Fruit fly (Drosophila melanogaster) S2 (cell line): Measurements from ENCODE around the gene Fbw5.

ENCODE experiments used
- CG8478 ChIP-seq: fragments of >200 bp; optimal IDR thresholded peaks from 2 replicates; lab custom pipeline; 2018
- CTCF ChIP-seq, 2 experiments: fragments of >200 bp; optimal IDR thresholded peaks; 2 replicates each; lab custom pipeline; 2018

Fbw5 gene

DNA sequence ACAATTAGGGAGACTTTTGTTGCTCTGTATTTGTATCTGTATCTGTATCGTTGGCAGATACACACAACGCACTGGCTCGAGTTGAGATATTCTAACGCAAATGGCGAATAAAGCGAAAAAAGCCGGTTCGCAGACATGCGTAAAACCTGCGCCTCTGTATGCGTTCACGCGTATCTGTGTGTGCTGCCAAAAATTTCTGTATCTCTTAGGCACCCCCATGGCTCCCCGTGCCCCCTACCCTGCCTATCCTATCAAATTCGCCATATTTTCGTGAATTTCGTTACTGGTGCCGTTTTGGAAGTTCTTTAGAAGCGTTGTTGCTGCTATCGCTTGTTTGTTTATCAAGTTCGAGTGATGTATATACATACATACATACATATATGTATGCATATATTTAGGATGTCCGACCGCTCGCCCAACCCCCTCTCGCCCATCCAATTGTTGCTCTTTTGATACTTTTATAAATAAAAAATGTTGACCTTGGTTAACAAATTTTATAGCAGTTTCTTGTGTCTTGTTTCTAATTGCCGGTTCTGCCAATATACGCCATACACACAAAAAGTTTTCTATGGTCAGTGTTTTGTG lies 20.1 kb upstream of the Fbw5 start:
- TF ChIP-seq CTCF (optimal IDR thresholded peaks at IDR 0.05; lab: Kevin White, UChicago) (no peak), CG8478 (lab: Kevin White, UChicago) (no peak)

DNA sequence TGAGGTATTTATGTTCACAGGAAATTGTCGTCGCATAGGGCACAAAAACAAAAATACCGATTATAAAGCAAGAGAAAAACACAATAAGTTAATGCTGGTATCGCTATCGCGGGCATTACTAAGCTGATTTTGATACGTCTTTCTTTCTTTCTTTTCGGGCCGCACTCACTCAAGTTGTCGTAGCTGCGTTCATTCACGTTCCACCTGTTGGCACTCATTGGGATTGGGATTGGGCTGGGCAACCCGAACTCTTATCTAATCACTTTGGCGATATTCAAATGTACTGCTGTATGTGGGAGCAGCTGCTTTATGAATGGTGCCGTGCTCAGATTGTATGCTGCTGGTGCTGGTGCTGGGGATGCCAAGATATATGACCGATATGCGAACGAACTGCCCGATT lies 18.9 kb upstream of the Fbw5 start:
- TF ChIP-seq CG8478 (lab: Kevin White, UChicago) (no peak), CTCF (optimal IDR thresholded peaks at IDR 0.05; lab: Kevin White, UChicago) (no peak)

DNA sequence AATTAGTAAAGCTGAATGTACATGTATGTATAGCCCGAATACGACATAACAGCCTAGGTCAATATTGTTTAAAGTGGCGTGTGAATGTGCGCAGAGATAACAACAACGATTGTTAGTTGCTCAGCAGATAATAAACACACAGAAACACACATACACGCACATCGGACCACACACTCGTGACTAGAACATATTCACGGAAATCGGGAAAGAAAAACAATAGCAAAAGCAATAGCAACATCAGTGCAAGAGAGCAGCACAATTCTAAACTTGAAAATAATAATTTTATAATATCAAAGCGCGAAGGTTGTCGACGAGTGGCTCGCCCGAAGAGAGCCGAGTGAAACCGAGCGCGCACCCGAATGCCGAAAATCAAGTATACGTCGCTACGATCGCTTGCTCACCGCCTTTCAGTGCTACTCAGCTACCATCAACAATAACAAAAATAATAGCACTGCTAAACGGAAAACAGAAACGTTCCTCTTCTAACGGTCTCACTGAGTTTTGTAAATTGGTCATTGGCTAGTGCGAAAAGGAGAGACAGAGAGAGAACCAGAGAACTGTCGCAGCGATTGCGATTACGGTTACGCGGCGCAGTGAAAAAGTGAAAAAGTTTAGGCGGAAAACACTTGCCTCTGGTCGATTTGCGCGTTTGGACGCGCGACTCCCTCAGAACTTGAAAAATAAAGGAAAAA lies 17.3 kb upstream of the Fbw5 start:
- TF ChIP-seq CG8478 (lab: Kevin White, UChicago) (no peak), CTCF (optimal IDR thresholded peaks at IDR 0.05; lab: Kevin White, UChicago) (no peak)

- TF ChIP-seq CTCF (optimal IDR thresholded peaks at IDR 0.05; lab: Kevin White, UChicago) (no peak), CG8478 (lab: Kevin White, UChicago) (no peak)
Observed at dm6 chr2L:6082157-6082645, 16.4 kb upstream of the Fbw5 start, which contains the start of gene Kr-h1. Gene Kr-h1 (plus strand): TSS chr2L:6082603.

DNA sequence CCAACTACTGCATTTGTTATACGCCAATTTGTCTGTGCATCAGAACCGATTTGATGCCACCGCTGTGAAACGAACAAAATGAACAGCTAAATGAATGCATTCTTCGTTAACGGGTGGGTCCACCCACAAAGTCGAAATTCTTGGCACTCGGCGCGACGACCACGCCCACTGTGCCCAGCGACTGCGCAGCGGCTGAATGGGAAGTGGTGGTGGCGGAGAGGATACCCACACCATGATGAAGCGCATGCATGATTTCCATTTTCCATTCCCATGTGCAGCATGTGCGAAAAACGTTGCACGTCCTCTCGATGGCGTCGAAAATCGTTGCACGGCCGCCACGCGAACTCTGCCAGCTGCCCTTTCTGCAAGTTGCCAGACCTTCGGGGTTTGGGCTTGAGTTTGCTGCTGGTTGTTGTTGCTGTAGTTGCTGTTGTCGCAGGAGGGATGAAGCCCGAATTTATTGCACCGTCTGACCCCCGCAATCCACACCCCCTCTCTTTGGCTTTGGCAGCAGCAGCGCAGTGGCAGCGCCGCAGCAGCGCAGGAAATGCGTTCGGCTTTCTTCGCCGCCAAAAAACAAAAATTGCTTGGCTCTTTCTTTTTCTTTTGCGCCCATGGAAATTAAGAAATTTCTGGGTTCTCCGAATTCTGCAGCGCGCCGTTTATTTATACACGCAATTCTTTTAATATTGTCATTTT lies 15.5 kb upstream of the Fbw5 start:
- TF ChIP-seq CG8478 (lab: Kevin White, UChicago), result no peak
- TF ChIP-seq CTCF (optimal IDR thresholded peaks at IDR 0.05; lab: Kevin White, UChicago), result no peak

DNA sequence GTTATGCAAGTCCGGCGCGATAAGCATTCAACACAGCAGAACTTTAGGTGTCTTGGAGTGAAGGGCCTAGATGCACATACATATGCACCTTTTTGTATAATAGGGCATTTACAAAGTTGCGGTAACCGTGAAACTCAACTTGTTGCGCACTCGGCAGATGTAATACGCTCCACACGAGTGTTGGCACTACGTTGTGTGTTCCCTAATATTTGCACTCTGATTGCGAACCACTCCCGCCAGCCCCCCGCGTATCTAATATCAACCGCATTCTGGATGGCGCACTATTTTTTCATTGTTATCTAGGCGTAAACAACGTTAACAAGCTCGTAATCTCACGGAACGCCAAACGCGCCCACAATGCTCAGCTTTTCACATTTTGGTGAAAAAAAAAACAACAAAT lies 14.6 kb upstream of the Fbw5 start:
- no peak for TF ChIP-seq CTCF (optimal IDR thresholded peaks at IDR 0.05; lab: Kevin White, UChicago)
- TF ChIP-seq CG8478 (lab: Kevin White, UChicago), result no peak

- no peak for TF ChIP-seq CG8478 (lab: Kevin White, UChicago)
- no peak for TF ChIP-seq CTCF (optimal IDR thresholded peaks at IDR 0.05; lab: Kevin White, UChicago)
Observed at dm6 chr2L:6078757-6079351, 13.1 kb upstream of the Fbw5 start.

DNA sequence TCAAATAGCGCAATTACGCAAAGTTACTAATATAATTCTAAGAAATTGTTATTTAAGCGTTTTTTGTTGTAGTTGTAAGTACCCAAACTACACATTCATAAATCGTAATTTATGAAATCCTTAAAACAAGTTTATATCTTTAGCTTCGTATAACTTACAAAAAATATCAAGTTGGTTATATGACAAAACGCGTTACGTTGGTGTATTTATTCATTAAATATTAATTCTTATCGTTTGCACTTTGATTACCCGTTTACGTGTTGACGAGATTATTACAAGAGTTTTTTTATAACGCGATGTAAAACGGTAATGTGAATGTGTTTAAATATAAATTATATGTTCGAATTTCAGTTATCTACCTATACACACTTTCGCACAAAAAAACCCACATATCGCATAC lies 11.9 kb upstream of the Fbw5 start:
- no peak for TF ChIP-seq CTCF (optimal IDR thresholded peaks at IDR 0.05; lab: Kevin White, UChicago)
- TF ChIP-seq CG8478 (lab: Kevin White, UChicago), result no peak

DNA sequence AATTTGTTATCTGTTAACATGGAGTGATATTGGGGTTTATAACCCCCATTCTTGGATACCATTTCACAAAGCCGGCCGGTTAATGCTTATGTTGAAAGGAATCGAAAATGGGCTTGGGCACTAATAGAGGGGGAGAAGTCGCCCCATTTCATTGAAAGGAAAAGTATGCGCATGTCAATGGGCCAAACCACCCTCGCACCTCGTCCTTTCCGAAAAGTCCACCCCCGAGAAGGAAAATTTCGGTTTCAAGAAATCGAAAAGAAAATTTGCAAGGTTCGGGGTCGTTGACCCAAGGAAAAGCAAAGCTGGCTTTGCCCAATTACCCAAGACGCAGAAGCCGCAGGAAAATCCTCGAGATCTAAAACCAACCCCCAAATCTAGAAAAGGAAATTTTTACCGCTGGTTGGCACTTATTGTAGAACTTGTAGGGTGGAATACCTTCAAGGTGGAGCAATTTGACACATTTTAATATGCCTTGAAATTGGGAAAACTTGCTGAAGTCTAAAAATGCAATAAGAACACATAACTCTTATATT lies 11.1 kb upstream of the Fbw5 start:
- TF ChIP-seq CTCF (optimal IDR thresholded peaks at IDR 0.05; lab: Kevin White, UChicago), result no peak
- TF ChIP-seq CG8478 (lab: Kevin White, UChicago), result no peak

DNA sequence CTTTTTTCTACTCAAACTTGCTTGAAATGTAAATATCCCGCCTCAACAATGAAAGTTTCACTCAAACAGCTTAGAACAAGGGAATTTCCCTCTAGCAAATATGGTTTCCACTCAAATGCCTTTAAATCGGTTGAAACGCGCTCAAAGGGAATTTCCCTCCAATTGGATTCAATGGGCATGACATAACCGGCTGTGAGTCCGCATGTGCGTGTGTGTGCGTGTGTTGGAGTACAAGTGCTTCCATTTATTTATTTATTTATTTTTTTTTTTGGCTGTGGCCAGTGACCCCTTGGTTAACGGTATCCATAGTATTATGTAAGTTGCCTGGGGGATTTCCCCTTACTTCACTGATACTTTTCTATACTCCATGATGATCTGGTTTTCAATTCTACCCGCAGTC lies 10.4 kb upstream of the Fbw5 start:
- TF ChIP-seq CG8478 (lab: Kevin White, UChicago) (no peak), CTCF (optimal IDR thresholded peaks at IDR 0.05; lab: Kevin White, UChicago) (no peak)

dm6 chr2L:6075345-6075744 lies 9.6 kb upstream of the Fbw5 start:
- TF ChIP-seq CG8478 (lab: Kevin White, UChicago) (no peak), CTCF (optimal IDR thresholded peaks at IDR 0.05; lab: Kevin White, UChicago) (no peak)

dm6 chr2L:6074314-6074713 lies 8.6 kb upstream of the Fbw5 start:
- TF ChIP-seq CTCF (optimal IDR thresholded peaks at IDR 0.05; lab: Kevin White, UChicago) (no peak), CG8478 (lab: Kevin White, UChicago) (no peak)

dm6 chr2L:6073894-6074293 lies 8.1 kb upstream of the Fbw5 start:
- TF ChIP-seq CG8478 (lab: Kevin White, UChicago), result no peak
- no peak for TF ChIP-seq CTCF (optimal IDR thresholded peaks at IDR 0.05; lab: Kevin White, UChicago)

DNA sequence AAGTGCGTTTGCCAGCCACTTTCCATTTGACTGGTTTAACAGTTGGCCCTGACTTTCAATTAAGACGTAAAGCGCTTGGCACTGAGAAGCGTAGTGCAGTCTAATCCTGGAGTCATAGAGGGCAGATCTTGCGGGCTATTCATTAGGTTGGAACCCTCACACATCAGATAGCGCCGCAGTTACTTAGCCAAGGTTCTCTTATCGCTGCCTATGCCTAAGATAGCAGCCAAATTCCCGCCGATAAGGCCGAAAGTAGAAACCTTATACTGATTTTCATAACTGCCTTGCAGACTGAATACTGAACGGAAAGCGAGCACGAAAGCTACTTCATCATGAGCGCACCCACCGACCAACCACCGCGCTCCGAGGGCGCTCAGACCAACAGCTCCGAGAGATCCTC lies 6.4 kb upstream of the Fbw5 start:
- TF ChIP-seq CG8478 (lab: Kevin White, UChicago) (no peak), CTCF (optimal IDR thresholded peaks at IDR 0.05; lab: Kevin White, UChicago) (no peak)
